Worm (Caenorhabditis elegans): ENCODE measurements around the gene fbxb-71.

fbxb-71 gene

ce11 chrX:3256784-3257493 lies 5.8 kb upstream of the fbxb-71 start, which contains the start of gene lbp-3:
Gene lbp-3 (plus strand): TSS chrX:3257372.
- no peak for TF ChIP-seq unc-62 (GFP tag; optimal IDR thresholded peaks at IDR 0.05)

ce11 chrX:3258842-3259241 lies 3.9 kb upstream of the fbxb-71 start, which contains the start of gene lbp-1:
Gene lbp-1 (plus strand): TSS chrX:3259142.
- no peak for TF ChIP-seq unc-62 (GFP tag; optimal IDR thresholded peaks at IDR 0.05)

- TF ChIP-seq unc-62 (GFP tag; optimal IDR thresholded peaks at IDR 0.05) = no peak
Observed at ce11 chrX:3260509-3260908, 2.2 kb upstream of the fbxb-71 start, which contains the start of gene lbp-2. Gene lbp-2 (plus strand): TSS chrX:3260610.

- no peak for TF ChIP-seq unc-62 (GFP tag; optimal IDR thresholded peaks at IDR 0.05)
Observed at ce11 chrX:3270806-3271205, 8.1 kb downstream of the fbxb-71 start, which contains the start of gene sul-1. Gene sul-1 (minus strand): TSS chrX:3270906.

- TF ChIP-seq unc-62 (GFP tag; optimal IDR thresholded peaks at IDR 0.05) = no peak
Observed at ce11 chrX:3271673-3272072, 9.0 kb downstream of the fbxb-71 start, which contains the start of gene K09C4.9. Gene K09C4.9 (minus strand): TSS chrX:3271773.

ce11 chrX:3272580-3272979 lies 9.9 kb downstream of the fbxb-71 start, which contains the start of gene K09C4.7:
Gene K09C4.7 (plus strand): TSS chrX:3272880.
- no peak for TF ChIP-seq unc-62 (GFP tag; optimal IDR thresholded peaks at IDR 0.05)

- TF ChIP-seq unc-62 (GFP tag; optimal IDR thresholded peaks at IDR 0.05) = no peak
Observed at ce11 chrX:3280130-3280529, 17.4 kb downstream of the fbxb-71 start, which contains the start of gene K09C4.10. Gene K09C4.10 (minus strand): TSS chrX:3280230.

ce11 chrX:3282306-3282705 lies 19.6 kb downstream of the fbxb-71 start, which contains the start of gene K09C4.5:
Gene K09C4.5 (plus strand): TSS chrX:3282631.
- TF ChIP-seq unc-62 (GFP tag; optimal IDR thresholded peaks at IDR 0.05) = no peak

- no peak for TF ChIP-seq unc-62 (GFP tag; optimal IDR thresholded peaks at IDR 0.05)
Observed at ce11 chrX:3283189-3283588, 20.5 kb downstream of the fbxb-71 start.

ce11 chrX:3284967-3285366 lies 22.3 kb downstream of the fbxb-71 start:
- TF ChIP-seq unc-62 (GFP tag; optimal IDR thresholded peaks at IDR 0.05) = no peak

ce11 chrX:3285448-3285847 lies 22.7 kb downstream of the fbxb-71 start:
- TF ChIP-seq unc-62 (GFP tag; optimal IDR thresholded peaks at IDR 0.05) = no peak

- TF ChIP-seq unc-62 (GFP tag; optimal IDR thresholded peaks at IDR 0.05) = no peak
Observed at ce11 chrX:3289183-3289582, 26.5 kb downstream of the fbxb-71 start, which contains the start of gene K09C4.4. Gene K09C4.4 (plus strand): TSS chrX:3289483.

- no peak for TF ChIP-seq unc-62 (GFP tag; optimal IDR thresholded peaks at IDR 0.05)
Observed at ce11 chrX:3290147-3290546, 27.4 kb downstream of the fbxb-71 start.

- no peak for TF ChIP-seq unc-62 (GFP tag; optimal IDR thresholded peaks at IDR 0.05)
Observed at ce11 chrX:3291948-3292347, 29.2 kb downstream of the fbxb-71 start.

- TF ChIP-seq unc-62 (GFP tag; optimal IDR thresholded peaks at IDR 0.05) = no peak
Observed at ce11 chrX:3296182-3296581, 33.5 kb downstream of the fbxb-71 start, which contains the start of gene K09C4.2. Gene K09C4.2 (plus strand): TSS chrX:3296482.

ce11 chrX:3297812-3298211 lies 35.1 kb downstream of the fbxb-71 start:
- no peak for TF ChIP-seq unc-62 (GFP tag; optimal IDR thresholded peaks at IDR 0.05)

- TF ChIP-seq unc-62 (GFP tag; optimal IDR thresholded peaks at IDR 0.05) = no peak
Observed at ce11 chrX:3298582-3298981, 35.9 kb downstream of the fbxb-71 start, which contains the start of gene K09C4.1. Gene K09C4.1 (plus strand): TSS chrX:3298882.

Measured in whole organism, dauer.